Worm (Caenorhabditis elegans) whole organism, mixed stage, embryonic: Measurements from ENCODE around the gene C17H11.6.

Experiments
- M03D4.4 ChIP-seq: sonication (generic microtip); optimal IDR thresholded peaks from 2 replicates; lab custom pipeline; 2017; ENCODE audit warnings: mild to moderate bottlenecking, missing genetic modification characterization, missing compliant biosample characterization
- bed-3 ChIP-seq: fragments of 200-800 bp; sonication (Bioruptor generic); optimal IDR thresholded peaks from 3 replicates; lab custom pipeline; 2018; ENCODE audit warnings: mild to moderate bottlenecking, missing genetic modification characterization, moderate library complexity, missing compliant biosample characterization
- blmp-1 ChIP-seq: fragments of 150-350 bp; optimal IDR thresholded peaks from 2 replicates; lab custom pipeline; 2014; ENCODE audit warnings: missing biosample characterization, missing genetic modification characterization
- ceh-39 ChIP-seq: fragments of 150-350 bp; optimal IDR thresholded peaks from 2 replicates; lab custom pipeline; 2014; ENCODE audit warnings: missing biosample characterization, missing genetic modification characterization
- ceh-43 ChIP-seq: fragments of 200-800 bp; sonication (Bioruptor generic); optimal IDR thresholded peaks from 2 replicates; lab custom pipeline; 2018; ENCODE audit warnings: mild to moderate bottlenecking, missing genetic modification characterization, moderate library complexity, missing compliant biosample characterization
- ceh-83 ChIP-seq: fragments of 200-800 bp; sonication (Bioruptor generic); optimal IDR thresholded peaks from 2 replicates; lab custom pipeline; 2018; ENCODE audit warnings: mild to moderate bottlenecking, missing genetic modification characterization, missing compliant biosample characterization
- ces-1 ChIP-seq: fragments of 150-350 bp; optimal IDR thresholded peaks from 2 replicates; lab custom pipeline; 2014; ENCODE audit warnings: missing biosample characterization, missing genetic modification reagents, missing genetic modification characterization
- cnd-1 ChIP-seq: fragments of 200-800 bp; sonication (Bioruptor generic); optimal IDR thresholded peaks from 2 replicates; lab custom pipeline; 2018; ENCODE audit warnings: mild to moderate bottlenecking, missing genetic modification characterization, missing compliant biosample characterization
- drap-1 ChIP-seq: fragments of 200-800 bp; sonication (Bioruptor generic); optimal IDR thresholded peaks from 3 replicates; lab custom pipeline; 2018; ENCODE audit warnings: mild to moderate bottlenecking, missing genetic modification characterization, missing compliant biosample characterization
- elt-1 ChIP-seq: sonication (generic microtip); optimal IDR thresholded peaks from 2 replicates; lab custom pipeline; 2017; ENCODE audit warnings: missing genetic modification characterization, mild to moderate bottlenecking, missing compliant biosample characterization, antibody characterized with exemption, moderate library complexity, borderline replicate concordance; ENCODE audit not compliant: insufficient read depth
- elt-3 ChIP-seq: fragments of 150-350 bp; optimal IDR thresholded peaks from 2 replicates; lab custom pipeline; 2014; ENCODE audit warnings: missing biosample characterization, missing genetic modification characterization
- flh-1 ChIP-seq: fragments of 200-800 bp; sonication (Bioruptor generic); optimal IDR thresholded peaks from 2 replicates; lab custom pipeline; 2018; ENCODE audit warnings: mild to moderate bottlenecking, missing genetic modification characterization, moderate library complexity, missing compliant biosample characterization
- ham-2 ChIP-seq: fragments of 200-800 bp; sonication (Bioruptor generic); optimal IDR thresholded peaks from 2 replicates; lab custom pipeline; 2018; ENCODE audit warnings: mild to moderate bottlenecking, missing genetic modification characterization, missing compliant biosample characterization
- hlh-1 ChIP-seq: fragments of 150-350 bp; optimal IDR thresholded peaks from 2 replicates; lab custom pipeline; 2014; ENCODE audit warnings: missing biosample characterization, missing genetic modification reagents, missing genetic modification characterization
- lin-13 ChIP-seq: fragments of 150-350 bp; optimal IDR thresholded peaks from 2 replicates; lab custom pipeline; 2014; ENCODE audit warnings: missing biosample characterization, missing genetic modification characterization
- lin-32 ChIP-seq: fragments of 200-800 bp; sonication (Bioruptor generic); optimal IDR thresholded peaks from 2 replicates; lab custom pipeline; 2018; ENCODE audit warnings: mild to moderate bottlenecking, missing genetic modification characterization, missing compliant biosample characterization
- lsy-2 ChIP-seq: fragments of 150-350 bp; optimal IDR thresholded peaks from 2 replicates; lab custom pipeline; 2014; ENCODE audit warnings: missing biosample characterization, missing genetic modification characterization
- mab-5 ChIP-seq: fragments of 150-350 bp; optimal IDR thresholded peaks from 2 replicates; lab custom pipeline; 2014; ENCODE audit warnings: missing biosample characterization, missing genetic modification characterization
- mep-1 ChIP-seq: fragments of 150-350 bp; optimal IDR thresholded peaks from 2 replicates; lab custom pipeline; 2017; ENCODE audit warnings: missing biosample characterization, missing genetic modification reagents, missing genetic modification characterization, inconsistent platforms
- mls-2 ChIP-seq: sonication (generic microtip); optimal IDR thresholded peaks from 2 replicates; lab custom pipeline; 2016; ENCODE audit warnings: mild to moderate bottlenecking, missing genetic modification characterization, moderate library complexity, missing compliant biosample characterization
- nhr-12 ChIP-seq: fragments of 150-350 bp; optimal IDR thresholded peaks from 2 replicates; lab custom pipeline; 2014; ENCODE audit warnings: missing biosample characterization, missing genetic modification characterization
- nhr-2 ChIP-seq: fragments of 150-350 bp; optimal IDR thresholded peaks from 2 replicates; lab custom pipeline; 2014; ENCODE audit warnings: missing biosample characterization, missing genetic modification characterization
- nhr-237 ChIP-seq: fragments of 150-350 bp; optimal IDR thresholded peaks from 2 replicates; lab custom pipeline; 2014; ENCODE audit warnings: missing biosample characterization, missing genetic modification characterization
- nhr-28 ChIP-seq: fragments of 150-350 bp; optimal IDR thresholded peaks from 2 replicates; lab custom pipeline; 2014; ENCODE audit warnings: missing biosample characterization, missing genetic modification characterization
- pha-4 ChIP-seq: fragments of 150-350 bp; optimal IDR thresholded peaks from 2 replicates; lab custom pipeline; 2018; ENCODE audit warnings: missing biosample characterization, missing genetic modification reagents, missing genetic modification characterization
- sem-2 ChIP-seq: fragments of 200-800 bp; sonication (Bioruptor generic); optimal IDR thresholded peaks from 2 replicates; lab custom pipeline; 2018; ENCODE audit warnings: mild to moderate bottlenecking, missing genetic modification characterization, missing compliant biosample characterization
- snpc-4 ChIP-seq: fragments of 150-350 bp; optimal IDR thresholded peaks from 2 replicates; lab custom pipeline; 2014; ENCODE audit warnings: missing biosample characterization, missing genetic modification characterization
- sptf-1 ChIP-seq: sonication (generic microtip); optimal IDR thresholded peaks from 2 replicates; lab custom pipeline; 2017; ENCODE audit warnings: mild to moderate bottlenecking, missing genetic modification characterization, moderate library complexity, missing compliant biosample characterization
- tbx-8 ChIP-seq: fragments of 200-800 bp; sonication (Bioruptor generic); optimal IDR thresholded peaks from 2 replicates; lab custom pipeline; 2018; ENCODE audit warnings: mild to moderate bottlenecking, missing genetic modification characterization, moderate library complexity, missing compliant biosample characterization
- unc-120 ChIP-seq: sonication (generic microtip); optimal IDR thresholded peaks from 2 replicates; lab custom pipeline; 2017; ENCODE audit warnings: missing genetic modification characterization, missing compliant biosample characterization; ENCODE audit not compliant: poor library complexity, severe bottlenecking
- unc-39 ChIP-seq: fragments of 150-350 bp; optimal IDR thresholded peaks from 2 replicates; lab custom pipeline; 2014; ENCODE audit warnings: missing biosample characterization, missing genetic modification characterization
- unc-62 ChIP-seq: fragments of 150-350 bp; optimal IDR thresholded peaks from 2 replicates; lab custom pipeline; 2014; ENCODE audit warnings: missing biosample characterization, missing genetic modification reagents, missing genetic modification characterization
- zip-8 ChIP-seq: fragments of 150-350 bp; optimal IDR thresholded peaks from 2 replicates; lab custom pipeline; 2014; ENCODE audit warnings: missing biosample characterization, missing genetic modification characterization
- ztf-11 ChIP-seq: fragments of 150-350 bp; optimal IDR thresholded peaks from 2 replicates; lab custom pipeline; 2014; ENCODE audit warnings: missing biosample characterization, missing genetic modification characterization

The C17H11.6 gene

DNA sequence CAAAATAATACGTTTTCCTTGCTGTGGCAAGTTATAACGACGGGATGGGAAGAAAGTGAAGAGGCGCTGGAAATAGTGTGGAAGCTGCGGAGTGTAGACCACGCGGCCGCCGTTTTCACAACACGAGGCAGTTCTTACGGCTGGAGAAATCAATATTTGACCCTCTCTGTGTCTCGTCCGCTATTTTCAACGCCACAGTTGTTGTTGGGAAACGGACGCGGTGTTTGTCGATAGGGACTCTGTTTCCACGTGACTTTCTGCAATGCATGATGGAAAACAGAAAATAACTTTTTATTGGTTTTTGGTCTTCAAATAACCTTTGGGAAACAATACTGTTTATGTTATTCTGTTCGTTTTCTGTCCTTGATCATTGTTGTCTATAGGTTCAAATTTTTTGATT is 28.3 kb upstream of the C17H11.6 start, which contains the start of gene K02A6.3:
TSS of gene K02A6.3 (minus strand) at position 74 of the 400 bp plus-strand sequence.
- TF ChIP-seq pha-4 (tag; lab: Kevin White, UChicago) (peak; percentile 57), cnd-1 (tag; lab: Kevin White, UChicago) (peak; percentile 2), drap-1 (GFP tag; lab: Kevin White, UChicago) (peak; percentile 6), ces-1 (GFP tag; lab: Kevin White, UChicago) (peak; percentile 48), unc-120 (tag; lab: Kevin White, UChicago) (peak; percentile 53), hlh-1 (peak; percentile 81), mls-2 (no peak), nhr-12 (tag; lab: Kevin White, UChicago) (no peak), blmp-1 (tag; lab: Kevin White, UChicago) (peak; percentile 56), unc-62 (peak; percentile 16), ham-2 (GFP tag; lab: Kevin White, UChicago) (peak; percentile 4), M03D4.4 (tag; lab: Kevin White, UChicago) (no peak), nhr-237 (peak; percentile 44)

DNA sequence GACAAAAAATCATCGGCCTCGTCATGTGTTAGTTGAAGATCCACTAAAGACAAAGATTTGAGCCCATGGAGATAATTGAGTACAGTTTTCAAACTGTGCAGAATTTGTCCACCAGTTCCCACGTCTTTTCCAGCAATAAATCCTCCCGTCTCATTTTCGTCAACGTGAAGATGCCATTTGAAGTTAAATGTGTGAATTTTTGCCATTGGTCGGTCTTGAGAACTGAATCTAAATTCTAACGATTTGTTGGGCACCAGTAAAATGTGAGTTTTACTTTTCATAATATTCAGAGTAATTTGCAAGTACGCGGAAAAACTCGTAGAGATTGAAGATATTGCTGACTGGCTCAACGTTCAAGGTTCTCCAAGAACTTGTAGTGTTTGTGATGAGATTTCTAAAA is 27.0 kb upstream of the C17H11.6 start:
- TF ChIP-seq M03D4.4 (tag; lab: Kevin White, UChicago) (no peak), elt-3 (tag; lab: Kevin White, UChicago) (no peak), tbx-8 (GFP tag; lab: Kevin White, UChicago) (no peak), ceh-39 (tag; lab: Kevin White, UChicago) (no peak), flh-1 (GFP tag; lab: Kevin White, UChicago) (no peak), sem-2 (no peak), lin-32 (GFP tag; lab: Kevin White, UChicago) (no peak), nhr-2 (tag; lab: Kevin White, UChicago) (no peak)

DNA sequence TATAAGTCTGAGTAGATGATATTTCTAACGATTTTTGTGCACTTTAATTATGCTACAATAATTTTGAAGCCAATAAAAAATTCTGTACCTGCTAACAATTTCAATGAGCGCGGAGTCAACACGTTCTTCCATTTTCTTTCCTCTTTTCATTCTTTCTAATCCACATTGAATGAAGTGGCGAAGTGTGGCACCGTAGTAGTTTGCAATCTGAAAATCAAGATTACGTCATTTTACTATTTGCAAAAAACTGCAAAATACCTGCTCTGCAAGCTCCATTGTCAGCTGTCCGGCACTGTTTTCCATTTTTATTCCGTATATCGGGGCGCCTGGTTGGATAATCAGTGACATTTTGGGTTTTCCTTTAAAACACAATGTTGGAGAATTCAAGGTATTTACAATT is 25.6 kb upstream of the C17H11.6 start:
- TF ChIP-seq zip-8 (tag; lab: Kevin White, UChicago) (peak; percentile 37), pha-4 (tag; lab: Kevin White, UChicago) (no peak)

DNA sequence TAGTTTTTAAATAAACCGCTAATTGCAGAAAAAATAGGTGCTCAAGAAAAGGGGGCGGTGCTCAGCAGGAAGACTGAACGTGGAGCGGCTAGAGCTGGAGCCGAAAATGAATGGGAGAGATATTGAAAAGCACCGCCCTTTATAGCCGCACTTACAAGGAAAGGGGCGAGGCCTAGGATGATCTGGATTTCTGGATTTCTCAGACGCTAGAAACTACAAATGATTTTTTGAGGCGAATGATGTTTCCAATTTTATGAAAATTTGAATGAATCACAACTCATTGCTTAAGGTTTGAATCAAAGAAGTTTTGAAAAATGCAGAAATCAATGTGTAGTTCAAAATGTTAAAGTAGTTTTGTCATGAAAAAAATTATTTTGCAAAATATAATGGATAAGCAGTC is 21.3 kb upstream of the C17H11.6 start, which contains the start of gene K02A6.2:
TSS of gene K02A6.2 (minus strand) at position 101 of the 400 bp plus-strand sequence.
- TF ChIP-seq elt-1 (tag; lab: Kevin White, UChicago) (no peak), bed-3 (GFP tag; lab: Kevin White, UChicago) (no peak), ceh-39 (tag; lab: Kevin White, UChicago) (no peak), snpc-4 (tag; lab: Kevin White, UChicago) (no peak), ceh-43 (no peak), unc-39 (tag; lab: Kevin White, UChicago) (no peak), blmp-1 (tag; lab: Kevin White, UChicago) (no peak), ztf-11 (tag; lab: Kevin White, UChicago) (no peak), nhr-28 (tag; lab: Kevin White, UChicago) (no peak), mab-5 (tag; lab: Kevin White, UChicago) (no peak), pha-4 (tag; lab: Kevin White, UChicago) (no peak), nhr-12 (tag; lab: Kevin White, UChicago) (no peak), tbx-8 (GFP tag; lab: Kevin White, UChicago) (no peak)

DNA sequence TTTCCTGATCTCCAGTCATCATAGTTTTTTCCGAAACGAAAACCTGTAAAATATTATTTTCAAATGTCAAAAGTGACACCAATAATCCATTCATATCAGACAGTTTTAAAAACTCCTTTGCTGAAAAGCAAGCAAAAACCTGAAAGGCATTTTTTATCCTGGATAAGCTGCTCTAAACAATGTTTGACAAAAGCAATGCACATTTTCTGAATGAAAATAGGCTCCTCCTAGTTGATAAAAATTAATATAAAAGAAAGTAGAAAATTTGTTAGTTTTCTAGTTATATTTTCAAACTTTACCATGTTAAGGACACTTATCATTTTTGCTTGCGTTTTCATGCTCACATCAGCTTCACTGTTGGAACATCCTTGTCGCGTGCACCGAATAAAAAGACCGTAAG is 15.8 kb upstream of the C17H11.6 start, which contains the start of gene K02A6.1:
TSS of gene K02A6.1 (plus strand) at position 301 of the 400 bp plus-strand sequence.
- no peak for TF ChIP-seq ceh-83

DNA sequence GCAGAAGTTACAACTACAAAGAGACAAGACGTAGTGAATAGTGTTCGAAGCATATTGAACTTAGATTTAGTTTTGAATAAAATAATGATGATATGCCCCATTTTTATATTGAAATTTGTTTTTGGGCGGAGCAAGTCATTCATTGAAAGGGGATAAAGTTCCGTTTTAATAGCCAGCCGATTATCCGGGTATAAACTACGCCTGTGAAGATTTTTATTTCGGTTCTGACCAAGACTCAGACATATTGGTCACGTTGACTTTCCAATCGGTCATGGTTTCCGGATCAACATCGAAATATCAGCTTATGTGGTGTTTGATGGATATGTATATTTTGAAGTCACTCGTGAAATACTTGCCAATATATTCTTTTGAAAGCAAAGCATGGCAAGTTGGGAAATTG is 15.1 kb upstream of the C17H11.6 start, which contains the start of gene K02A6.4:
TSS of gene K02A6.4 (minus strand) at position 101 of the 400 bp plus-strand sequence.
- TF ChIP-seq sptf-1 (tag; lab: Kevin White, UChicago): no peak
- TF ChIP-seq lsy-2 (tag; lab: Kevin White, UChicago): no peak
- no peak for TF ChIP-seq ham-2 (GFP tag; lab: Kevin White, UChicago)
- TF ChIP-seq ceh-83: no peak
- TF ChIP-seq hlh-1: no peak
- TF ChIP-seq lin-13 (tag; lab: Kevin White, UChicago): no peak
- TF ChIP-seq ceh-39 (tag; lab: Kevin White, UChicago): no peak
- TF ChIP-seq nhr-28 (tag; lab: Kevin White, UChicago): no peak
- TF ChIP-seq mep-1 (tag; lab: Kevin White, UChicago): no peak
- no peak for TF ChIP-seq elt-1 (tag; lab: Kevin White, UChicago)
- TF ChIP-seq sem-2: no peak
- no peak for TF ChIP-seq pha-4 (tag; lab: Kevin White, UChicago)
- no peak for TF ChIP-seq elt-3 (tag; lab: Kevin White, UChicago)
- no peak for TF ChIP-seq bed-3 (GFP tag; lab: Kevin White, UChicago)
- no peak for TF ChIP-seq cnd-1 (tag; lab: Kevin White, UChicago)
- no peak for TF ChIP-seq unc-62
- no peak for TF ChIP-seq ztf-11 (tag; lab: Kevin White, UChicago)
